Fruit fly (Drosophila melanogaster) whole organism, pupa: Measurements from ENCODE around the gene CG43135.

ENCODE experiments used
- CG12605 ChIP-seq: fragments of 200-800 bp; sonication (Bioruptor generic); IDR thresholded peaks from 2 replicates; pipeline ENCODE4 v1.3.6; 2022; ENCODE audit warnings: missing biosample characterization, missing genetic modification characterization
- CG14655 ChIP-seq: fragments of 200-800 bp; sonication (Bioruptor generic); optimal IDR thresholded peaks from 3 replicates; lab custom pipeline; 2017; ENCODE audit warnings: mild to moderate bottlenecking, missing biosample characterization, missing genetic modification reagents, missing genetic modification characterization
- CG17806 ChIP-seq: fragments of 200-800 bp; sonication (Bioruptor generic); optimal IDR thresholded peaks from 2 replicates; lab custom pipeline; 2018; ENCODE audit warnings: missing biosample characterization, mild to moderate bottlenecking, missing genetic modification characterization, moderate library complexity
- CG34367 ChIP-seq: fragments of 200-800 bp; sonication (Bioruptor generic); optimal IDR thresholded peaks from 2 replicates; lab custom pipeline; 2018; ENCODE audit warnings: missing biosample characterization, mild to moderate bottlenecking, missing genetic modification characterization
- CG8159 ChIP-seq: fragments of 200-800 bp; sonication (Bioruptor generic); optimal IDR thresholded peaks from 3 replicates; lab custom pipeline; 2018; ENCODE audit warnings: missing biosample characterization, mild to moderate bottlenecking, missing genetic modification characterization, moderate library complexity
- CG8301 ChIP-seq: fragments of 200-800 bp; sonication (Bioruptor generic); optimal IDR thresholded peaks from 2 replicates; lab custom pipeline; 2018; ENCODE audit warnings: missing biosample characterization, mild to moderate bottlenecking, missing genetic modification characterization
- CG9948 ChIP-seq: fragments of 200-800 bp; sonication (Bioruptor generic); optimal IDR thresholded peaks from 2 replicates; lab custom pipeline; 2018; ENCODE audit warnings: missing biosample characterization, mild to moderate bottlenecking, missing genetic modification characterization, moderate library complexity
- EcR ChIP-seq: fragments of 200-800 bp; sonication (Bioruptor generic); optimal IDR thresholded peaks from 3 replicates; lab custom pipeline; 2019; ENCODE audit warnings: missing biosample characterization, missing genetic modification characterization, mild to moderate bottlenecking, moderate library complexity, missing genetic modification reagents
- Ets98B ChIP-seq: fragments of 200-800 bp; sonication (Bioruptor generic); IDR thresholded peaks from 2 replicates; pipeline ENCODE4 v1.3.6; 2022; ENCODE audit warnings: missing biosample characterization, missing genetic modification characterization
- Pif1B ChIP-seq: fragments of 200-800 bp; sonication (Bioruptor generic); optimal IDR thresholded peaks from 3 replicates; lab custom pipeline; 2016; ENCODE audit warnings: missing biosample characterization, missing genetic modification characterization
- Snoo ChIP-seq: fragments of 200-800 bp; sonication (Bioruptor generic); optimal IDR thresholded peaks from 3 replicates; lab custom pipeline; 2017; ENCODE audit warnings: missing biosample characterization, mild to moderate bottlenecking, missing genetic modification characterization, inconsistent platforms
- gl ChIP-seq: fragments of 200-800 bp; sonication (Bioruptor generic); optimal IDR thresholded peaks from 2 replicates; lab custom pipeline; 2018; ENCODE audit warnings: missing biosample characterization, mild to moderate bottlenecking, missing genetic modification characterization

DNA sequence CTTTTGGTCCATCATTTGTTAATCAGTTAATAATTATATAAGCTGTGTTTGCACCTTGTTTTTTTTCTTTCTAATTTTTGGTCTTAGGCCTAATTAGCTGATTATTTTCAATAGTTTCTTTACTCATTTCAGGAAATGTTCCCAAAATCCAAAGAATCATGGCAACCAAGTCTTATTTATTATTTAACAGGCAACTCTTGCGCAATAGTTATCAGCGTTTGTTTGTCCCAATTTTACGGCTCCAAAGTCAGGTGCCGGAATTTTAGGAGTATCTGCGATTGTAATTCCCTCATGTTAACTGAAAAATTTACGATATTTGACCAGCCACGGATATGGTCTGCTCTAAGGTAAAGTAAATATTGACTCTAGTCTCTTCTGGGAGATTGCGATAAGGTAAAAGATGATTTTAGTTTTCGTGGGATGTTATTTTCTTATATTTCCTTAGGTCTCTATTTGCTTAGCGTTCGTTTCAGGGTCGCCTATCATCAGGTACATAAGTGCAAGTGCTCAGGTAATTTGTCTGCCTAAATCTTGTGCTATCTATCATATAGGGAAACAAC is 45.9 kb upstream of the CG43135 start:
- no peak for TF ChIP-seq CG14655
- no peak for TF ChIP-seq Pif1B (GFP tag; lab: Kevin White, UChicago)
- TF ChIP-seq Ets98B, result no peak
- no peak for TF ChIP-seq CG8301 (tag; lab: Kevin White, UChicago)
- TF ChIP-seq EcR (GFP tag; lab: Kevin White, UChicago), result no peak
- TF ChIP-seq CG9948 (tag; lab: Kevin White, UChicago), result no peak
- TF ChIP-seq CG12605 (GFP tag; lab: Robert Waterston, UW), result no peak
- TF ChIP-seq Snoo, result no peak
- TF ChIP-seq CG34367 (tag; lab: Kevin White, UChicago), result no peak
- no peak for TF ChIP-seq gl (tag; lab: Kevin White, UChicago)
- TF ChIP-seq CG17806 (tag; lab: Kevin White, UChicago), result no peak
- no peak for TF ChIP-seq CG8159 (tag; lab: Kevin White, UChicago)
